Fruit fly (Drosophila melanogaster) whole organism, larva: Measurements from ENCODE around the gene CG12948.

Source experiments
- noc ChIP-seq: fragments of 200-800 bp; sonication (Bioruptor generic); optimal IDR thresholded peaks from 3 replicates; lab custom pipeline; 2019; ENCODE audit warnings: missing biosample characterization, mild to moderate bottlenecking, missing genetic modification characterization, moderate library complexity

The CG12948 gene

DNA sequence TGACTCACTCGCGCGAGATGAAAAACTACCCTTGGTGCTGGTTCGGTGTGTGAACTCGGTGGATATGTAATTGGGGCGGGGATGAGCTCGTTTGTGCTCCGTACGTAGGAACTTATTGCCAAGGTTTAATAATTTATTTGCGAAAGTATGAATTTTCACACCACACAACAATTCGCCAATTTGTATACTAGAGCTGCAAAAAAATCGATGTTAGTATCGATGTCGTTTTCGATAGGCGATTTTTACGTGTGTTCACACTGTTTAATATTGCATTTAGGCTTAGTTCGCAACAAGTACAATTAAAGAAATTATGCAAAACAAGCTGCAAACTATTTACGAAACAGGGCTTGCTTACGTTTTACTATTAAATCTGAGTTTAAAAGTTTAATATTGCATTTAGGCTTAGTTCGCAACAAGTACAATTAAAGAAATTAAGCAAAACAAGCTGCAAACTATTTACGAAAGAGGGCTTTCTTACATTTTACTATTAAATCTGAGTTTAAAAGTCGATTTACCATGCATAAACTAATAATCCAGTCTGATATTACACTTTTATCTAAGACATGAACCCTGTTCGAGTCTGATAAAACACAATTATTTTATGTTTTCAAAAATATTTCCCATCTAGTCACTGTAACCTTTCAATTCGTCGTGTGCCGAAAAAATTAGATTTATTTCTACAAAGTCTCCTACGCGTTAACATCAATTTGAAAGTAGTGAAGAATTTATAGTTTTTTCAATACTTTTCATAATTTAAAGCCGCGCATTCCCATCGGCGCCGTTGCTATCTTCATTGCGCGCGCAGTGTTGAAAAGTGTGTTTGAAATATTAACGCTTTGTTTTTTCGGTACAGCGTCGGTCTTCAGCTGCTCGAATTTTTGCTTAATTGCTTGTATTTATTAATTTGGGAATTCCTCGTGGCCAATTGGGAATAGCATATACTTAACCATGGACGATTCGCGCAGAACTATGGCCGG lies 15.7 kb upstream of the CG12948 start, which contains the start of the genes Snap24 and CG8478:
TSS of gene Snap24 (minus strand) at position 196 of the 977 bp plus-strand sequence.
TSS of gene CG8478 (plus strand) at position 696 of the 977 bp plus-strand sequence.
- TF ChIP-seq noc, result no peak

DNA sequence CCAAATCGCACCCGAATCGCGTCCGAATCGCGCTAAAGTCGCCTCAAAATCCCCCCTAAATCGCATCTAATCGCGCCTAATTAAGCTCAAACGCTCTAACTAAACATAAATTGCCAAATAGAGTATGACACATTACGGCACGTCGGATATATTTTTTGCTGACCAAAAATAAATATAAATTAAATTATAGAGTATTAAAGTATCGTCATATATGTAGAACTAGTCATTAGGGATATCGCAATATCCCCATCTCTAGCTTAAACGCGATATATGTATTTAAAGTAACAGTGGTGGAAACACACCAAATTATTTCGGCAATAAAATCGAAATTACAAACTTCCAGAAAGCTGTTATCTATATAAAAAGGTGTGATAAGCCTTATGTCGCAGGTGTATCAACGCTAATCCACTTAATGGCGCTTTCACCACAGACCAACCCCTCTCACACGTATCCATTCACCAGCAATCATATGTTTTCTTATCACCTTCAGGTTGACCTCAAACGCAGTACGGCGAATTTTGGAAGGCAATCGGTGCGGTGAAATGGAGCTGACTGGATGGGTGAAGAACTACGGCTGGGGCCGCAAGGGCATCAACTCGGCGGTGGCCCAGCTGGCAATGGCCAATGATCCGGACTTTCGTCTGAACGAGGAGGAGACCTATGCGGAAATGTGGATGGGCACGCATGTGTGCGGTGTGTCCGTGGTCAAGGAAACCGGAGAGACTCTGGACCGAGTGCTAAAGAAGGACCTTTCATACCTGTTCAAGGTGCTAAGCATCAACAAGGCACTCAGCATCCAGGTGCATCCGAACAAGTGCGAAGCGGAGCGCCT lies 12.0 kb upstream of the CG12948 start, which contains the start of gene Mpi:
TSS of gene Mpi (plus strand) at position 263 of the 832 bp plus-strand sequence.
- no peak for TF ChIP-seq noc

DNA sequence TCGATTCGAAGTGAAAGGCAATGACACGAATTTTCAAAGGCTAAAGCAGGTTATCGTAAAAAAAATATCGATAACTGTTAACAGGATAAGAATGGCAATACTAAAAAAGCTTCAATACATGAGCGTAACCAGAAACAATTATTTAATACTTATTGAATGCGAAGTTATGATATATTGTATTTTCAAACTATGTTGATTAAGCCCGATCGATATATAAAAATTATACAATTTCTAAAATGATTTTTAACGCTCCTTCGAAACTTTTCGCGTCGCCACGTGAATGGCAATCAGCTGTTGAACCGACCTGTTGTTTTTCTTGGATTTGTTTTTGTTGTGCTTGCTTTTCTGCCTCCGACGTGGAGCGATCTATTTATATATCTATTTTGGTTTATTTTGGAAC lies 8.6 kb upstream of the CG12948 start, which contains the start of the genes Alg12 and Rpt3R:
TSS of gene Alg12 (plus strand) at position 305 of the 400 bp plus-strand sequence.
TSS of gene Rpt3R (minus strand) at position 324 of the 400 bp plus-strand sequence.
- no peak for TF ChIP-seq noc

DNA sequence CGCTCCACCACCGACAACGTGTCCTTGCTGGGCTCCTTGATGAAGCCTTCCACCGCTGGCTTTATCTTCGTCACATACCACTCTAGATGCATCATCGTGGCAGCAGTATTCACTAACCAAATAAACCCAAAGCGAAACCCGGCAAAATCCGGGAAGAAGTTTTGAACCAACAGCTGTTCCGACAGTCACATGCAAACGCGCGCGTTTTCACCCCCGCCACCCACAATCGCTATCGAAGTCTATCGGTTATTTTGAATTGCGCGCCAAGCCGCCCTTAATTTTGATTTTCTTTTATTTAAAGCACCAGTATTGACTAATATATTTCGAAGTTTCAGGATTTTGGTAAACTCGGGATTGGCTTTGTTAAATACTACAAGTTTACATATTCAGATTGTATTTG lies 6.9 kb upstream of the CG12948 start, which contains the start of gene Tti1:
TSS of gene Tti1 (minus strand) at position 200 of the 400 bp plus-strand sequence.
- no peak for TF ChIP-seq noc

DNA sequence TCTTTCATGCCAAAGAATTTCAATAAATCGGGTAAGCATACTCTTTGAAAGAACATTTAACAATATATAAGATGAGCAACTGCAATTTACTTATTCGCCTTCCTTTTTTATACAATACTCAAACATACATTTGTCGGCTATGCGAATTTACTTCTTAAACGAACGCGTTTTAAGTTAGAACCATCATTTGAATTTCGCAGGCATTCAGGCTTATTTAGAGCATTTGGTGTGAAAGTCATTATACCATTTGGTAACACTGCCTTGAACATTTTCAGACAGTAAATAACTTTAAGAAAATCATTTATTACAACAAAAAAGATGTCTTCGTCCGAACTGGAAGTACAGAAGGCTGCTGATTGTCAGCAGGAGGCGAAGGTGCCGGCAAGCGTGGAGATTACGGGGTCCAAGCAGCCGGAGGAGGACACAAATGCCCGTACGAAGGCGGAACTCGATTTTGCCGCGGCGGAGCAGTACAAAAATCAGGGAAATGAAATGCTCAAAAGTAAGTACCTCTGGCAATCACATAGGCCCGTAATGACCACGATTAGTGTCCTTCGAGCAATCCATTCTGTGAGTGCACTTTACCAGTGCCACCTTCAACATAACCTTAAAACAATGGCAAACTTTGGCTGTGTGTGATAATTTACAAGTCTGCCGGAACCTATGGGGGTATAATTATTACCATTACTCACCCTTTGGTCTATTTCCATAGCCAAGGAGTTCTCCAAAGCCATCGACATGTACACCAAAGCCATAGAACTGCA lies 538 bp upstream of the CG12948 start:
- no peak for TF ChIP-seq noc

DNA sequence ATGACTTTTGCATAAGTTTGCCTTT lies 143 bp upstream of the CG12948 start, which contains the start of gene PpD3:
TSS of gene PpD3 (plus strand) at position 1 of the 25 bp plus-strand sequence.
- no peak for TF ChIP-seq noc

DNA sequence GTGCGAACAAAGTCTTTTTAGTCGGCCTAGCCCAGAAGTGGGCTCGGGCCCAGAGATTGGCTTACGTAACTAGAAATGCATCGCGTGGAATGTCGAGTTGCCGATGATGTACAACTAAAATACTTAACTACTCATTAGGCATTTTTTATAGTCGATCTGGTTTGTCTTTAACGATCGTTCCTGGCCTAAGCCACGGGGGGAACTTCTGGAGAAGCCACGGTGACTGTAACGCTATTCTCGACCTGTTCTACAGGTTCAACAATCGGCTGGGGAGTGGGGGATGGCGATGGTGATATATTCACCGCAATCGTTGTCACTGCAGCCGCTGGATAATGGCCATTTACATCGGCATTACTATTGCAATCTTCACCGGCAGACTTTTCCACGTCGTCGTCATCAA lies 1.3 kb downstream of the CG12948 start, which contains the start of gene CG34409:
TSS of gene CG34409 (minus strand) at position 101 of the 400 bp plus-strand sequence.
- TF ChIP-seq noc, result no peak

DNA sequence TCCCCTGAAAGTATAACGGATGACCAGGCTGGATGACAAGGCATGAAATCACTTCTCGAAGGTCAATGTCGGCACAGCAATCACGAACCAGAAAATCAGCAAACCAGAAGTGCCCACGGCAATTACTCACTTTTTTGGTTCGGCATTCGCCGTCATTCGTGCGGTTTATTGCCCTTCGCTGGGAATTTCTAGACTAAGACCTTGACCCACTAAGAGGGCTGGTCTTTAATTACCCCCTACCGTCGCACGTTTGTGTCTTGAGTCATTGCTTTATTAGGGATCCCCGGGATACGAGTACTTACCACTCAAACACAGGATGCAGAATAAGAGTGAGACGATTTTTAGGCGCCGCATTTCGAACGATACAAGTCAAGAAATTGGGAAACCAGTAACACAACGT lies 2.1 kb downstream of the CG12948 start:
- no peak for TF ChIP-seq noc

DNA sequence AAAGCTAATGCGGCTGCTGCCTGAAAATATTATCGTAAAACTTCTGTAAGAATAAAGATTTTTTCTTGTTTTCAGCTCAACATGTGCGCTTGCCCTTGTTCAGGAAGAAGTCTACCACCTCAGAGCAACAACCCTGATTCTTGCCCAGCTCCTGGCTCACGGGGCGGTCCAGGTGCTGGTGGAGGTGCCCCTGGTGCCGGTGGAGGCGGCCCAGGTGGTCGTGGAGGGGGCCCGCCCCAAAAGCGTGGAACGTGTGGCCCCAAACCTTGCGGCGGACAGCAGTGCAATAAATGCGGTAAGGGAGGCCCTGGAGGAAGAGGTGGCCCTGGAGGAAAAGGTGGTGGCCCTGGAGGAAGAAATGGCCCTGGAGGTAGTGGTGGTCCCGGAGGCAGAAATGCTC lies 3.5 kb downstream of the CG12948 start:
- no peak for TF ChIP-seq noc

DNA sequence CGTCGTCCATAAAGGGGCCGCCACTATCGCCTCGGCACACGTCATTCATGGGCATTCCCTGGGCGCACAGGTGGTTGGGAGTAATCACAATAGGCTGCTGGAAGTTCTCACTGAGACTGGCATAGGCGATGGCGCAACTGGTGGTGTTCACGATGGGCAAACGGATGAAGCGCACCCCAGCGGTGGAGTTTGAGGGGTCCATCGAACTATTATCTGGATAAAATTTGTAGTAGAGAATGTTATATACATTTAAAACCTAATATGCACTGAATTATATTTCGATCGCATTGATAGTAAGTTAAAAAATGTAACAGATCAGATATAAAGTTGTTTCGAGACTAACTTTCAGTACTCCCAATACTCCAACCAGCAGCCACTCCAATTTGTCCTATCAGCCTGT lies 4.3 kb downstream of the CG12948 start, which contains the start of gene CG31415:
TSS of gene CG31415 (plus strand) at position 301 of the 400 bp plus-strand sequence.
- TF ChIP-seq noc, result no peak

DNA sequence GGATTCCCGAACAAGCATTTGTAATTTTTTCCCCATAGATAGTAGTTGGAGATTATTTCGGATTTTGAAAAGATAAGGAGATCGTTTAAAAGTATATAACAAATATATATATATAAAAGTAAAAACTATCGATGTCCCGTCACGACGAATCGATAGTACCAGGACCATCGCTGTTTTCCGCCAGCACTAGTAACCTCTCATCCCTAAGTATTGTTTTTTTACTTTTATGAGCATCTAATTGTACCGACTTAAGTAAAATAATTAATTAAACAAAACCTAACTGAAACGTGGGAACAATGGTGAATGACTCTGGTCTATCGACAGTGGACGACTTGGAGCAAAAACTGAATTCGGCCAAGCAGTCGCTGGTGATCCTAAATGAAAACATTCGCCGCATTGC lies 6.8 kb downstream of the CG12948 start, which contains the start of gene Pnn:
TSS of gene Pnn (plus strand) at position 187 of the 400 bp plus-strand sequence.
- TF ChIP-seq noc, result no peak

DNA sequence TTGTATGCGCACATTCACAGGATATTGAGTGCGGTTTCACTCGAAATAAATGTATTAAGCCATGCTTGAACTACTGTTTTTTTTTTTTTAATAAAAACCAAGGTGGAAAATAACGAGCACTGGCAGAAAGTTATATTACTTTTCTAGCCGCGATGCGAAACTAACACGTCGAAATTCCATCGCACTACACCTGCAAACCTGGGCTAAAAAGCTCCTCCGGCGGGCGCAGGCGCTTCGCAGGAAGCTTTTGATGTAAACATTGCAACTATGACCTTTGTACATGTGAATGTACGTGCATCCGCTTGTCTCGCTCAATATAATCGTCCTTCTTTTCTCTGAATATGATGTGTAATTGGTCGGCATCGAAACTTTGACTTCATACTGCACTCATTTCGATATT lies 7.8 kb downstream of the CG12948 start, which contains the start of gene side-VII:
TSS of gene side-VII (minus strand) at position 187 of the 400 bp plus-strand sequence.
- TF ChIP-seq noc, result no peak

DNA sequence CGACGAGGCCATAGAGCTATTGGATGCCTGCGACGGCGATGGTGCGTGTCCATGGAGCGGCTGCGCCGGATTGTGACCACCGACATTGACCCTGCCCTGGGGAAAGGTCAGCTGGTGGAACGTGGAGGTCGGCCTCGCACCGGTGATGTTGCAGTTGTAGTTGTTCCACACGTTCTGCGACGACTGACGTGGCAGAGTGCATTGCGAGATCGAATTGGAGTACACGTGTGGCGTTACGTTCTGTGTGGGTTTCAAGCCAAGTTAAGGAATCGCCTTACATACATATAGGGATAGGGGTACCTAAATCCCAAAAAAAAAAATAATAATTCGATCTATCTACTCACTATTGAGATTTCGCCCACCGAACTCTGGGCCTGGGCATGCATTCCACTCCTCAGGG lies 12.4 kb downstream of the CG12948 start:
- TF ChIP-seq noc, result no peak

DNA sequence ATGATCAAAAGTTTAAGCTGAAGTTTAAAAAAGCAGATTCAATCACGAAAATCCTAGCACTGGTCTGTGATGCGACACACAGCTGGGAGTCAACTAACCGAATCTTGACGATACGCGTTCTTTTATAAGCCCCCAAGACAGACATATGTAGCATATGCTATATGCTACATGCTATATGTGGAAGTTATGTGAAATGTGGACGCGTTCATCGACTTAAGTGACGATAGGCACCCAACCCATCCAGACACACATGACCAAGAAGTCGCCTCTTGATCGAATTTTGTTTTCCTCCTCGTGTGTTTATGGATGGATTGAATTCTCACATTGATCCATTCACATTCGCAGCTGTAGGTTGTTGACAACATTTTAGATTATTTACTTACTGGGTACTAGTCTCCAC lies 14.4 kb downstream of the CG12948 start, which contains the start of gene alphaTub85E:
TSS of gene alphaTub85E (minus strand) at position 101 of the 400 bp plus-strand sequence.
- TF ChIP-seq noc, result no peak

DNA sequence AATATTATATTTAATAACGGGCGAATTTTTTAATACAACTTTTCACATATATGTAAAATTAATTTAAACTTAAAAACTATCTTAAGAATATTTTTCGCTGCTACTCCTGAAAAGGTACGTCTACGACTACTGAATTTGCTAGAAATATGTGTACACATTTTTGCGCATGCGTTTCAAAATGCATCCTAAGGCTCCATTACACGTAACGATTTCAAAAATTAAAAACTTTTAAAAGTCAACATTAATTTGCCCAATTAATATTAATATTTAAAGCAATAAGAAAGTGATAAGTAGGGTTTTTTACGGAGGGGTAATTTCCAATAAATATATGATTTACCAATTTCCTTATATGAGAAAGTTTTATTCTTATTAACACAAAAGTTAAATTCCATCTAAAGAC lies 16.8 kb downstream of the CG12948 start, which contains the start of gene FoxP:
TSS of gene FoxP (minus strand) at position 89 of the 400 bp plus-strand sequence.
- no peak for TF ChIP-seq noc
